Worm (Caenorhabditis elegans): ENCODE measurements around the gene F13B9.2.

- TF ChIP-seq F13C5.2 (tag; optimal IDR thresholded peaks at IDR 0.05) = no peak
- no peak for TF ChIP-seq pes-1 (GFP tag; IDR thresholded peaks at IDR 0.05)
- no peak for TF ChIP-seq ama-1 (optimal IDR thresholded peaks at IDR 0.05)
- no peak for TF ChIP-seq flt-1 (GFP tag; IDR thresholded peaks at IDR 0.05)
- no peak for TF ChIP-seq hmbx-1 (tag; optimal IDR thresholded peaks at IDR 0.05)
- no peak for TF ChIP-seq hmg-4 (GFP tag; optimal IDR thresholded peaks at IDR 0.05)
- TF ChIP-seq tra-4 (tag; optimal IDR thresholded peaks at IDR 0.05) = no peak
- no peak for TF ChIP-seq aly-1 (tag; optimal IDR thresholded peaks at IDR 0.05)
- TF ChIP-seq sea-1 (GFP tag; conservative IDR thresholded peaks at IDR 0.05) = no peak
Measured at ce11 chrX:8299554-8299953, 14.1 kb downstream of the F13B9.2 start, which contains the start of gene ced-13.
